Worm (Caenorhabditis elegans) whole organism, mixed stage, embryonic: ENCODE measurements around the gene scl-15.

Experiments used
- bed-3 ChIP-seq: fragments of 200-800 bp; sonication (Bioruptor generic); optimal IDR thresholded peaks from 3 replicates; lab custom pipeline; 2018; ENCODE audit warnings: mild to moderate bottlenecking, missing genetic modification characterization, moderate library complexity, missing compliant biosample characterization
- blmp-1 ChIP-seq: fragments of 150-350 bp; optimal IDR thresholded peaks from 2 replicates; lab custom pipeline; 2014; ENCODE audit warnings: missing biosample characterization, missing genetic modification characterization
- ceh-39 ChIP-seq: fragments of 150-350 bp; optimal IDR thresholded peaks from 2 replicates; lab custom pipeline; 2014; ENCODE audit warnings: missing biosample characterization, missing genetic modification characterization
- ceh-43 ChIP-seq: fragments of 200-800 bp; sonication (Bioruptor generic); optimal IDR thresholded peaks from 2 replicates; lab custom pipeline; 2018; ENCODE audit warnings: mild to moderate bottlenecking, missing genetic modification characterization, moderate library complexity, missing compliant biosample characterization
- ceh-83 ChIP-seq: fragments of 200-800 bp; sonication (Bioruptor generic); optimal IDR thresholded peaks from 2 replicates; lab custom pipeline; 2018; ENCODE audit warnings: mild to moderate bottlenecking, missing genetic modification characterization, missing compliant biosample characterization
- ces-1 ChIP-seq: fragments of 150-350 bp; optimal IDR thresholded peaks from 2 replicates; lab custom pipeline; 2014; ENCODE audit warnings: missing biosample characterization, missing genetic modification reagents, missing genetic modification characterization
- cnd-1 ChIP-seq: fragments of 200-800 bp; sonication (Bioruptor generic); optimal IDR thresholded peaks from 2 replicates; lab custom pipeline; 2018; ENCODE audit warnings: mild to moderate bottlenecking, missing genetic modification characterization, missing compliant biosample characterization
- drap-1 ChIP-seq: fragments of 200-800 bp; sonication (Bioruptor generic); optimal IDR thresholded peaks from 3 replicates; lab custom pipeline; 2018; ENCODE audit warnings: mild to moderate bottlenecking, missing genetic modification characterization, missing compliant biosample characterization
- elt-1 ChIP-seq: sonication (generic microtip); optimal IDR thresholded peaks from 2 replicates; lab custom pipeline; 2017; ENCODE audit warnings: missing genetic modification characterization, mild to moderate bottlenecking, missing compliant biosample characterization, antibody characterized with exemption, moderate library complexity, borderline replicate concordance; ENCODE audit not compliant: insufficient read depth
- elt-3 ChIP-seq: fragments of 150-350 bp; optimal IDR thresholded peaks from 2 replicates; lab custom pipeline; 2014; ENCODE audit warnings: missing biosample characterization, missing genetic modification characterization
- flh-1 ChIP-seq: fragments of 200-800 bp; sonication (Bioruptor generic); optimal IDR thresholded peaks from 2 replicates; lab custom pipeline; 2018; ENCODE audit warnings: mild to moderate bottlenecking, missing genetic modification characterization, moderate library complexity, missing compliant biosample characterization
- ham-2 ChIP-seq: fragments of 200-800 bp; sonication (Bioruptor generic); optimal IDR thresholded peaks from 2 replicates; lab custom pipeline; 2018; ENCODE audit warnings: mild to moderate bottlenecking, missing genetic modification characterization, missing compliant biosample characterization
- hlh-1 ChIP-seq: fragments of 150-350 bp; optimal IDR thresholded peaks from 2 replicates; lab custom pipeline; 2014; ENCODE audit warnings: missing biosample characterization, missing genetic modification reagents, missing genetic modification characterization
- lin-13 ChIP-seq: fragments of 150-350 bp; optimal IDR thresholded peaks from 2 replicates; lab custom pipeline; 2014; ENCODE audit warnings: missing biosample characterization, missing genetic modification characterization
- lin-32 ChIP-seq: fragments of 200-800 bp; sonication (Bioruptor generic); optimal IDR thresholded peaks from 2 replicates; lab custom pipeline; 2018; ENCODE audit warnings: mild to moderate bottlenecking, missing genetic modification characterization, missing compliant biosample characterization
- lsy-2 ChIP-seq: fragments of 150-350 bp; optimal IDR thresholded peaks from 2 replicates; lab custom pipeline; 2014; ENCODE audit warnings: missing biosample characterization, missing genetic modification characterization
- mab-5 ChIP-seq: fragments of 150-350 bp; optimal IDR thresholded peaks from 2 replicates; lab custom pipeline; 2014; ENCODE audit warnings: missing biosample characterization, missing genetic modification characterization
- mep-1 ChIP-seq: fragments of 150-350 bp; optimal IDR thresholded peaks from 2 replicates; lab custom pipeline; 2017; ENCODE audit warnings: missing biosample characterization, missing genetic modification reagents, missing genetic modification characterization, inconsistent platforms
- mls-2 ChIP-seq: sonication (generic microtip); optimal IDR thresholded peaks from 2 replicates; lab custom pipeline; 2016; ENCODE audit warnings: mild to moderate bottlenecking, missing genetic modification characterization, moderate library complexity, missing compliant biosample characterization
- nhr-12 ChIP-seq: fragments of 150-350 bp; optimal IDR thresholded peaks from 2 replicates; lab custom pipeline; 2014; ENCODE audit warnings: missing biosample characterization, missing genetic modification characterization
- nhr-76 ChIP-seq: sonication (generic microtip); optimal IDR thresholded peaks from 2 replicates; lab custom pipeline; 2017; ENCODE audit warnings: missing biosample characterization, missing genetic modification characterization
- pha-4 ChIP-seq: fragments of 150-350 bp; optimal IDR thresholded peaks from 2 replicates; lab custom pipeline; 2018; ENCODE audit warnings: missing biosample characterization, missing genetic modification reagents, missing genetic modification characterization
- sem-2 ChIP-seq: fragments of 200-800 bp; sonication (Bioruptor generic); optimal IDR thresholded peaks from 2 replicates; lab custom pipeline; 2018; ENCODE audit warnings: mild to moderate bottlenecking, missing genetic modification characterization, missing compliant biosample characterization
- tbx-8 ChIP-seq: fragments of 200-800 bp; sonication (Bioruptor generic); optimal IDR thresholded peaks from 2 replicates; lab custom pipeline; 2018; ENCODE audit warnings: mild to moderate bottlenecking, missing genetic modification characterization, moderate library complexity, missing compliant biosample characterization
- unc-120 ChIP-seq: sonication (generic microtip); optimal IDR thresholded peaks from 2 replicates; lab custom pipeline; 2017; ENCODE audit warnings: missing genetic modification characterization, missing compliant biosample characterization; ENCODE audit not compliant: poor library complexity, severe bottlenecking
- unc-39 ChIP-seq: fragments of 150-350 bp; optimal IDR thresholded peaks from 2 replicates; lab custom pipeline; 2014; ENCODE audit warnings: missing biosample characterization, missing genetic modification characterization
- unc-62 ChIP-seq: fragments of 150-350 bp; optimal IDR thresholded peaks from 2 replicates; lab custom pipeline; 2014; ENCODE audit warnings: missing biosample characterization, missing genetic modification reagents, missing genetic modification characterization
- zip-8 ChIP-seq: fragments of 150-350 bp; optimal IDR thresholded peaks from 2 replicates; lab custom pipeline; 2014; ENCODE audit warnings: missing biosample characterization, missing genetic modification characterization
- ztf-11 ChIP-seq: fragments of 150-350 bp; optimal IDR thresholded peaks from 2 replicates; lab custom pipeline; 2014; ENCODE audit warnings: missing biosample characterization, missing genetic modification characterization

scl-15 gene

DNA sequence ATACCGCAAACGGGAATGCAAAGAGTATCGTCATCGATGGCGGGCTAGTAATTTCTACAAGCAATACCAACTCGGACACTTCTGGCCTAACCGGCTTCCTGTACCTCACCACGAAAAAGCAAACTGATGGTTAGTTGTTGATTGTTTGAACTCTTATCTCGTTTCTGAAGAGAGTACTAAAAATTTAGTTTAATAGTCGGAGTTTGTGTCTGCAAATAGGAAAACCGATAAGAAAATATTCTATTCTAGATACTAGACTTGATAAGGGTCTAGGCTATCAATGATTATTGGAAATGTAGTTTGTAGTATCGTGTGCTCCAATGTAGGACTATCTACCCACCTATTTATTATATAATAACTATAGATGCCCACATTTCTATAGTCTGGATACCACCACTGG, 34.4 kb upstream of the scl-15 start:
- TF ChIP-seq ceh-43 (GFP tag; lab: Kevin White, UChicago) (no peak), nhr-76 (tag; lab: Kevin White, UChicago) (no peak), pha-4 (tag; lab: Kevin White, UChicago) (no peak), cnd-1 (tag; lab: Kevin White, UChicago) (no peak), hlh-1 (tag; lab: Kevin White, UChicago) (no peak), nhr-12 (tag; lab: Kevin White, UChicago) (no peak), unc-62 (GFP tag; lab: Kevin White, UChicago) (no peak), unc-120 (tag; lab: Kevin White, UChicago) (no peak), lin-13 (tag; lab: Kevin White, UChicago) (no peak), elt-3 (tag; lab: Kevin White, UChicago) (no peak)
- TF ChIP-seq, all 35 proteins: peak for 0

DNA sequence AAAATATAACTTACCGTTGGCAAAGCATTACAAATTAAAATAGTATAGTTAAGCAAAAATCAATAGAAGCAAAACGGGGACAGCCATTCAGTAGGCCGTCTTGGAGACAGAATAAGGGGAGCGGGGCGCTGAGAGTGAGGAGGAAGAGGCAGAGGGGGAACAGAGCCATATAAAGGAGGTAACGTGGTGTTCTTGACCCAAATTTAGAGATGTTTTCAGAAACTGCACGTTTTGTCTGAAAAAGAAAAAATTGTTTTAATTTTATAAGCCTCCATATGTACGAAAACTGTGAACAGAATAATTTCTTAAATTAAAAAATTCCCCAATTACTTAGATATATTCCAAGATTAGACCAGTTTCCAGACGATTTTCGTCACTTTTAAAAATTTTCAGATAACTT, 29.0 kb upstream of the scl-15 start, which contains the start of gene F39E9.6:
Gene F39E9.6, minus strand, starts transcription at position 101 of the 400 bp plus-strand sequence.
- TF ChIP-seq pha-4 (tag; lab: Kevin White, UChicago), result no peak
- no peak for TF ChIP-seq blmp-1 (tag; lab: Kevin White, UChicago)
- no peak for TF ChIP-seq ceh-39 (tag; lab: Kevin White, UChicago)
- no peak for TF ChIP-seq mls-2 (tag; lab: Kevin White, UChicago)
- no peak for TF ChIP-seq mep-1
- TF ChIP-seq flh-1 (GFP tag; lab: Kevin White, UChicago), result no peak
- no peak for TF ChIP-seq lin-32 (GFP tag; lab: Kevin White, UChicago)
- TF ChIP-seq unc-39, result no peak
- TF ChIP-seq unc-62 (GFP tag; lab: Kevin White, UChicago), result no peak
- no peak for TF ChIP-seq sem-2 (GFP tag; lab: Kevin White, UChicago)
- TF ChIP-seq ceh-83 (GFP tag; lab: Kevin White, UChicago), result no peak
- no peak for TF ChIP-seq lsy-2 (tag; lab: Kevin White, UChicago)
- TF ChIP-seq hlh-1 (tag; lab: Kevin White, UChicago), result no peak

DNA sequence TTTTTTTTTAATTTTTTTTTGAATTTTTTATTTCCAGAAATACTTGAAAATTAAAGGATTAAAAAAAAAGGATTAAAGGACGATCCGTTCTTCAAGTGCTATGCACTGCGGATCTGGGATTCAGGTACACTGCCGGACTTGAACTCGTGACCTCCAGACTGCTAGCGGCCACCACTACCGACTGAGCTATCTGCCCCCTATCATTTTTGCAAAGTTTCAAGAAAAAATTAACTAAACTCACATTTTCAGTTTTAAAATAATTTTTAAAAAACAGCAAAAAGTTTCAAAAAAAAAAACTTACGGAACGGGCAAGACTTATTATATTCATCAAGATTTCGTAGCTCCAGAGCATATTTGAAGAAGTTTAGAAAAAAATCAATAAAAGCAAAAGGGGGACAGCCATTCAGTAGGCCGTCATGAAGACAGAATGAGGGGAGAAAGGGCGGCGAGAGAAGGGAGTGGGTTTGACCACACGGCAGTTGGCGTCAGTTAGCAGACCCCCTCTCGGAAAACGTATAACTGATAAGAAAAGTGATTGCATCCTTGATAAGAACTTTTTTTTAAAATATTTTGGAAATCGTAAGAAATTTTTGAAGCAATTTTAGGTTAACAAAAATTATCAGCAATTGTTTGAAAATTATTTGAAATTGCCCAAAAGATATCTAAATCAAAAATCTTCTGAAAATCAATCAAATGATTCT, 26.6 kb upstream of the scl-15 start:
- TF ChIP-seq hlh-1 (tag; lab: Kevin White, UChicago) (peak; percentile 72), mab-5 (tag; lab: Kevin White, UChicago) (no peak), unc-120 (tag; lab: Kevin White, UChicago) (peak; percentile 4), blmp-1 (tag; lab: Kevin White, UChicago) (no peak), flh-1 (GFP tag; lab: Kevin White, UChicago) (no peak), mls-2 (tag; lab: Kevin White, UChicago) (no peak), lin-13 (tag; lab: Kevin White, UChicago) (no peak), elt-1 (no peak), ceh-43 (GFP tag; lab: Kevin White, UChicago) (no peak), ztf-11 (tag; lab: Kevin White, UChicago) (no peak)

DNA sequence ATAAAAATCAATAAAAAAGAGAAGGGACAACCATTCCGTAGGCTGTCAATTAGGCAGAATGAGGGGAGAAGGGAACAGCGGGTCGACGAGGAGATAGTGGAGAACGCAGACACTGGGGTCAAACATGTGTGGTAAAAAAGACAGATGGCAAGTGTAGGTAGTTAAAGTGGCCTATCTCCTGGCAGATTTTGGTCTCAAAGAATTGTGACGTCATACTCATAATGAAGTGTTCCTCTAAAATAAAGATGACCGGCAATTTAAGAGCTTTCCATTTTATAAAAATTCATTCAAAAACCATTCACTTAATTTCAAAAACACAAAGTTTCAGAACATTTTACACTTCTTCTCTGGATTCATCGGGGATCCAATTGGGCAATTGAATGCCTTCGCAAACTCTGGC, 25.5 kb upstream of the scl-15 start:
- TF ChIP-seq zip-8 (tag; lab: Kevin White, UChicago) (peak; percentile 80), lin-32 (GFP tag; lab: Kevin White, UChicago) (peak; percentile 44), cnd-1 (tag; lab: Kevin White, UChicago) (peak; percentile 60)
- TF ChIP-seq, all 35 proteins: peak for 3; not testable (repeated sequence) for 32

DNA sequence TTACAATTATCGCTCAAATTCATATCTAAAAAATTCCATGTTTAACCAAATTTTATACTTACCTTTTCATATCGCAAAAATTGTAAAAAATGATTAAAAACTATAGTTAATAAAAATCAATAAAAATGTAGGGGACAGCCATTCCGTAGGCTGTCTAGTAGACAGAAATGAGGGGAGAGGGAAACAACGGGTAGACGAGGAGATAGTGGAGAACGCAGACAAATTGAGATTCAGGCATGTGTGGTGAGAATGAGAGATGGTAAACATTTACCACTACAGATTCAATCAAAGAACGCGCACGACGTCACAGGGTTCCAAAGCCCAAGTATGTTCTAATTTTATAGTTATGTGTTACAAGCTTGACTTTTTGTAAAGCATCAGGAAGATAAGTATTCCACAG, 19.1 kb upstream of the scl-15 start:
- TF ChIP-seq ces-1 (GFP tag; lab: Kevin White, UChicago), result peak; percentile 45
- TF ChIP-seq bed-3 (GFP tag; lab: Kevin White, UChicago), result no peak
- TF ChIP-seq pha-4 (tag; lab: Kevin White, UChicago), result peak; percentile 21
- TF ChIP-seq tbx-8 (GFP tag; lab: Kevin White, UChicago), result no peak
- no peak for TF ChIP-seq ham-2

DNA sequence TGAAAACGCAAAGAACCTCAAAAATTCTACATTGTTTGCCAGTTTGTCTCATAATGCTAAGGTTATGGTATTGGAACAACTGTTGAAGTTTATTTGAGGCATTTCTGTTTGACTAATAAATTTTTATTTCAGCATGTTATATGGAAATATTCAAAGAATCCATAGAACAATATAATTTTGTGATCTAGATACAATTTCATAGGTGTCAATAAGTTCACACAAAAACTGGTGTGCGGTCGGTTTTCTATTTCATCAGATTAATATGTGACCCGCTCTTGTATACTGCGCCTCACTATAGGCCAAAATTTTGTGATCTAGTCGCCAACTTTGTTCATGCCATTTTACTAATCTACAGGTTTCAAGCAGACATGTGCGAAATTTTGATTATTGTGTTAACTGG, 15.0 kb upstream of the scl-15 start, which contains the start of gene btb-22:
Gene btb-22, plus strand, starts transcription at position 301 of the 400 bp plus-strand sequence.
- TF ChIP-seq ztf-11 (tag; lab: Kevin White, UChicago), result no peak
- TF ChIP-seq unc-62 (GFP tag; lab: Kevin White, UChicago), result no peak
- no peak for TF ChIP-seq elt-1
- no peak for TF ChIP-seq pha-4 (tag; lab: Kevin White, UChicago)
- TF ChIP-seq drap-1 (GFP tag; lab: Kevin White, UChicago), result no peak
- TF ChIP-seq ceh-83 (GFP tag; lab: Kevin White, UChicago), result no peak
- no peak for TF ChIP-seq nhr-12 (tag; lab: Kevin White, UChicago)
- no peak for TF ChIP-seq zip-8 (tag; lab: Kevin White, UChicago)
- no peak for TF ChIP-seq mab-5 (tag; lab: Kevin White, UChicago)
- no peak for TF ChIP-seq lin-13 (tag; lab: Kevin White, UChicago)
- no peak for TF ChIP-seq tbx-8 (GFP tag; lab: Kevin White, UChicago)
